Worm (Caenorhabditis elegans): ENCODE measurements around the gene unc-60.
A peak's percentile ranks its signal among the peaks of the same experiment; 100 is the strongest.

DNA sequence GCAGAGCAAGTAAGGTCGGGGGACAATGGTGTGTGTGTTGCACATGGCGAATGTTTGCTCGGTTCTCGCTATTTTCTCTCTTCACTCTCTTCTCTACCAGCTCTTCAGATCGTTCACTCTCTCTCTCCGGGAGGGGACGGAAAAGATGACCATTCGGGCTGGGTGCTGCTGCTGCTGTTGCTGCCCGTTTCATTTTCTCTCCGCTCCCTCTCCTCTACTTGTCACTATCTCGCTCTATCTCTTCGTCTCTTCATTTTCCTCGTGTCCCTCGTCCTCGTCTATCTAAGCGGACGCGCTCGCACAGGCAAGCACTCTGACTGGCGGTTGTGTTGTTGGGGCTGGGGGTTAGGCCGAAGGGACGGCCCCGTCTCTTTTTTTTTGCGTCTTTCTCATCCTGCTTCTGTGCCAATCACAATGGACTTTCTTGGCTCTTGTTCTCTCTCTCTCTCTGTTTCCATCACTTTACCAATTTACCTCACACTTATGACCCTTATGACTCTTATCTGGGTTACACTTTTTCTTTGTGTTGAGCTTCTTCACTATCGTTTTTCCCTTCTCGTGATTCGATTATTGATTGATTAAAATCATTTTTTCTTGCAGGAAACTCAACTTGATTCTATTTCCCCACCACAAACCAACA lies at the start of gene unc-60, which contains the start of gene F53E2.2:
- TF ChIP-seq zip-11 (GFP tag; IDR thresholded peaks at IDR 0.05), result no peak
- TF ChIP-seq ces-1 (GFP tag; optimal IDR thresholded peaks at IDR 0.05), result peak; percentile 16
- TF ChIP-seq mdl-1 (tag; optimal IDR thresholded peaks at IDR 0.05), result peak; percentile 12 to 77
- TF ChIP-seq vab-7 (GFP tag; IDR thresholded peaks at IDR 0.05), result 0 out of 2 replicates have a peak, but pooled peaks have one; percentile 32
- TF ChIP-seq hlh-30 (tag; optimal IDR thresholded peaks at IDR 0.05; ENCODE audit: insufficient read depth), result peak; percentile 72
- no peak for TF ChIP-seq lin-13 (GFP tag; optimal IDR thresholded peaks at IDR 0.05)
- no peak for TF ChIP-seq nhr-6 (tag; optimal IDR thresholded peaks at IDR 0.05)
- TF ChIP-seq nhr-102 (tag; optimal IDR thresholded peaks at IDR 0.05), result no peak
- TF ChIP-seq lin-29 (GFP tag; IDR thresholded peaks at IDR 0.05), result peak; percentile 54; the same call in 1 of the 2 replicates
- TF ChIP-seq egl-27 (tag; optimal IDR thresholded peaks at IDR 0.05), result no peak
- peak; percentile 48 for TF ChIP-seq lin-38 (GFP tag; IDR thresholded peaks at IDR 0.05)
- TF ChIP-seq F49E8.2 (tag; optimal IDR thresholded peaks at IDR 0.05; ENCODE audit: borderline replicate concordance), result no peak
- no peak for TF ChIP-seq nhr-11 (tag; optimal IDR thresholded peaks at IDR 0.05)

Data from whole organism, L4 larva.